Fruit fly (Drosophila melanogaster) whole organism, embryonic: ENCODE data around the gene TbCMF46.

Source experiments
- Ada2b ChIP-seq: fragments of 200-800 bp; sonication (Bioruptor generic); IDR thresholded peaks from 2 replicates; pipeline ENCODE4 v1.3.6; 2022; ENCODE audit warnings: missing biosample characterization, missing genetic modification characterization
- BEAF-32 ChIP-seq: fragments of 200-800 bp; sonication (Bioruptor generic); optimal IDR thresholded peaks from 3 replicates; lab custom pipeline; 2017; ENCODE audit warnings: missing biosample characterization, missing genetic modification characterization, mild to moderate bottlenecking, moderate library complexity, missing genetic modification reagents
- Bgb ChIP-seq: fragments of 200-800 bp; sonication (Bioruptor generic); IDR thresholded peaks from 2 replicates; pipeline ENCODE4 v1.3.6; 2022; ENCODE audit warnings: missing biosample characterization, missing genetic modification characterization; ENCODE audit not compliant: partially characterized antibody
- CG10267 ChIP-seq: fragments of 200-800 bp; sonication (Bioruptor generic); optimal IDR thresholded peaks from 2 replicates; lab custom pipeline; 2018; ENCODE audit warnings: missing biosample characterization, mild to moderate bottlenecking, missing genetic modification characterization, moderate library complexity
- CG10654 ChIP-seq: fragments of 200-800 bp; sonication (Bioruptor generic); optimal IDR thresholded peaks from 2 replicates; lab custom pipeline; 2016; ENCODE audit warnings: missing biosample characterization, missing genetic modification characterization
- CG11696 ChIP-seq: fragments of 200-800 bp; sonication (Bioruptor generic); IDR thresholded peaks from 2 replicates; pipeline ENCODE4 v1.3.6; 2022; ENCODE audit warnings: missing biosample characterization, missing genetic modification characterization
- CG1233 ChIP-seq: fragments of 200-800 bp; sonication (Bioruptor generic); optimal IDR thresholded peaks from 4 replicates; lab custom pipeline; 2018; ENCODE audit warnings: missing biosample characterization, mild to moderate bottlenecking, missing genetic modification characterization
- CG14441 ChIP-seq: fragments of 200-800 bp; sonication (Bioruptor generic); IDR thresholded peaks from 2 replicates; pipeline ENCODE4 v1.3.6; 2022; ENCODE audit warnings: missing biosample characterization, missing genetic modification characterization
- CG16815 ChIP-seq: fragments of 200-800 bp; sonication (Bioruptor generic); optimal IDR thresholded peaks from 3 replicates; lab custom pipeline; 2017; ENCODE audit warnings: missing biosample characterization, mild to moderate bottlenecking, missing genetic modification characterization
- CG18262 ChIP-seq: fragments of 200-800 bp; optimal IDR thresholded peaks from 3 replicates; lab custom pipeline; 2019; ENCODE audit warnings: missing biosample characterization, mild to moderate bottlenecking, missing genetic modification characterization, moderate library complexity
- CG2116 ChIP-seq: fragments of 200-800 bp; sonication (Bioruptor generic); optimal IDR thresholded peaks from 3 replicates; lab custom pipeline; 2018; ENCODE audit warnings: missing biosample characterization, mild to moderate bottlenecking, missing genetic modification characterization
- CG2199 ChIP-seq: fragments of 200-800 bp; sonication (Bioruptor generic); IDR thresholded peaks from 3 replicates; pipeline ENCODE4 v1.3.6; 2022; ENCODE audit warnings: missing biosample characterization, missing genetic modification characterization
- CG3281 ChIP-seq: fragments of 200-800 bp; sonication (Bioruptor generic); optimal IDR thresholded peaks from 3 replicates; lab custom pipeline; 2017; ENCODE audit warnings: missing biosample characterization, mild to moderate bottlenecking, missing genetic modification characterization
- CG3407 ChIP-seq: fragments of 200-800 bp; sonication (Bioruptor generic); optimal IDR thresholded peaks from 2 replicates; lab custom pipeline; 2018; ENCODE audit warnings: missing biosample characterization, mild to moderate bottlenecking, missing genetic modification characterization
- CG8089 ChIP-seq: fragments of 200-800 bp; sonication (Bioruptor generic); optimal IDR thresholded peaks from 3 replicates; lab custom pipeline; 2016; ENCODE audit warnings: missing biosample characterization, missing genetic modification characterization
- CG9609 ChIP-seq: fragments of 200-800 bp; sonication (Bioruptor generic); optimal IDR thresholded peaks from 3 replicates; lab custom pipeline; 2016; ENCODE audit warnings: missing biosample characterization, missing genetic modification characterization
- CTCF ChIP-seq: fragments of 200-800 bp; sonication (Bioruptor generic); optimal IDR thresholded peaks from 2 replicates; lab custom pipeline; 2017; ENCODE audit warnings: missing biosample characterization, mild to moderate bottlenecking, missing genetic modification characterization, moderate library complexity
- Dp ChIP-seq: fragments of 200-800 bp; sonication (Bioruptor generic); optimal IDR thresholded peaks from 2 replicates; lab custom pipeline; 2018; ENCODE audit warnings: missing biosample characterization, mild to moderate bottlenecking, missing genetic modification characterization, moderate library complexity
- HLH54F ChIP-seq: fragments of 200-800 bp; sonication (Bioruptor generic); optimal IDR thresholded peaks from 3 replicates; lab custom pipeline; 2016; ENCODE audit warnings: missing biosample characterization, missing genetic modification characterization
- Hmr ChIP-seq: fragments of 200-800 bp; sonication (Bioruptor generic); optimal IDR thresholded peaks from 3 replicates; lab custom pipeline; 2017; ENCODE audit warnings: mild to moderate bottlenecking, missing biosample characterization, missing genetic modification reagents, missing genetic modification characterization
- Hr78 ChIP-seq, 2 experiments: fragments of 200-800 bp in 1 of 2; fragments of >200 bp in 1 of 2; sonication (Bioruptor generic) in 1 of 2; optimal IDR thresholded peaks; 2 replicates each; lab custom pipeline; 2017 to 2019; ENCODE audit warnings: missing biosample characterization in 2 of 2, missing genetic modification characterization in 2 of 2, mild to moderate bottlenecking in 1 of 2, moderate library complexity in 1 of 2
- MESR4 ChIP-seq: fragments of 200-800 bp; sonication (Bioruptor generic); optimal IDR thresholded peaks from 2 replicates; lab custom pipeline; 2018; ENCODE audit warnings: missing biosample characterization, mild to moderate bottlenecking, missing genetic modification characterization, moderate library complexity
- Mes4 ChIP-seq: fragments of 200-800 bp; sonication (Bioruptor generic); optimal IDR thresholded peaks from 2 replicates; lab custom pipeline; 2016; ENCODE audit warnings: missing biosample characterization, missing genetic modification characterization
- Nf-YC ChIP-seq: fragments of 200-800 bp; optimal IDR thresholded peaks from 3 replicates; lab custom pipeline; 2019; ENCODE audit warnings: missing biosample characterization, mild to moderate bottlenecking, missing genetic modification characterization, moderate library complexity
- Oaz ChIP-seq: fragments of 200-800 bp; sonication (Bioruptor generic); IDR thresholded peaks from 2 replicates; pipeline ENCODE4 v1.3.6; 2022; ENCODE audit warnings: missing biosample characterization, missing genetic modification characterization
- Oli ChIP-seq: fragments of 200-800 bp; sonication (Bioruptor generic); optimal IDR thresholded peaks from 2 replicates; lab custom pipeline; 2018; ENCODE audit warnings: missing biosample characterization, mild to moderate bottlenecking, missing genetic modification characterization, moderate library complexity
- Sry-δ ChIP-seq: fragments of 200-800 bp; sonication (Bioruptor generic); optimal IDR thresholded peaks from 2 replicates; lab custom pipeline; 2016; ENCODE audit warnings: missing biosample characterization, missing genetic modification characterization
- YL-1 ChIP-seq: fragments of 200-800 bp; sonication (Bioruptor generic); optimal IDR thresholded peaks from 3 replicates; lab custom pipeline; 2017; ENCODE audit warnings: missing biosample characterization, mild to moderate bottlenecking, missing genetic modification characterization
- ab ChIP-seq: fragments of 200-800 bp; sonication (Bioruptor generic); optimal IDR thresholded peaks from 2 replicates; lab custom pipeline; 2016; ENCODE audit warnings: missing biosample characterization, missing genetic modification characterization
- amos ChIP-seq: fragments of 200-800 bp; sonication (Bioruptor generic); IDR thresholded peaks from 2 replicates; pipeline ENCODE4 v1.3.6; 2022; ENCODE audit warnings: missing biosample characterization, missing genetic modification characterization; ENCODE audit not compliant: partially characterized antibody
- bowl ChIP-seq: fragments of 200-800 bp; sonication (Bioruptor generic); IDR thresholded peaks from 2 replicates; pipeline ENCODE4 v1.3.6; 2022; ENCODE audit warnings: missing biosample characterization, missing genetic modification characterization
- cad ChIP-seq: fragments of >200 bp; optimal IDR thresholded peaks from 2 replicates; lab custom pipeline; 2017; ENCODE audit warnings: missing biosample characterization, missing genetic modification characterization
- cato ChIP-seq: fragments of 200-800 bp; sonication (Bioruptor generic); optimal IDR thresholded peaks from 2 replicates; lab custom pipeline; 2016; ENCODE audit warnings: missing biosample characterization, missing genetic modification characterization, borderline replicate concordance
- cg ChIP-seq: fragments of 200-800 bp; sonication (Bioruptor generic); optimal IDR thresholded peaks from 3 replicates; lab custom pipeline; 2019; ENCODE audit warnings: missing biosample characterization, mild to moderate bottlenecking, missing genetic modification characterization, moderate library complexity
- dimm ChIP-seq: fragments of 200-800 bp; sonication (Bioruptor generic); IDR thresholded peaks from 2 replicates; pipeline ENCODE4 v1.3.6; 2022; ENCODE audit warnings: missing biosample characterization, missing genetic modification characterization
- ems ChIP-seq: fragments of 200-800 bp; sonication (Bioruptor generic); optimal IDR thresholded peaks from 3 replicates; lab custom pipeline; 2016; ENCODE audit warnings: missing biosample characterization, missing genetic modification characterization
- fd96Cb ChIP-seq: fragments of 200-800 bp; sonication (Bioruptor generic); optimal IDR thresholded peaks from 2 replicates; lab custom pipeline; 2018; ENCODE audit warnings: missing biosample characterization, mild to moderate bottlenecking, missing genetic modification characterization, moderate library complexity
- gcm2 ChIP-seq: fragments of 200-800 bp; sonication (Bioruptor generic); optimal IDR thresholded peaks from 2 replicates; lab custom pipeline; 2016; ENCODE audit warnings: missing biosample characterization, missing genetic modification characterization
- grn ChIP-seq: fragments of 200-800 bp; sonication (Bioruptor generic); optimal IDR thresholded peaks from 3 replicates; lab custom pipeline; 2017; ENCODE audit warnings: missing biosample characterization, missing genetic modification characterization
- ham ChIP-seq: fragments of 200-800 bp; sonication (Bioruptor generic); IDR thresholded peaks from 2 replicates; pipeline ENCODE4 v1.3.6; 2022; ENCODE audit warnings: missing biosample characterization, missing genetic modification characterization
- her ChIP-seq: fragments of 200-800 bp; sonication (Bioruptor generic); optimal IDR thresholded peaks from 2 replicates; lab custom pipeline; 2016; ENCODE audit warnings: missing biosample characterization, missing genetic modification characterization
- hth ChIP-seq: fragments of >200 bp; optimal IDR thresholded peaks from 2 replicates; lab custom pipeline; 2017; ENCODE audit warnings: inconsistent platforms
- lbe ChIP-seq: fragments of 200-800 bp; sonication (Bioruptor generic); optimal IDR thresholded peaks from 2 replicates; lab custom pipeline; 2016; ENCODE audit warnings: missing biosample characterization, mild to moderate bottlenecking, missing genetic modification characterization
- lilli ChIP-seq: fragments of 200-800 bp; sonication (Bioruptor generic); optimal IDR thresholded peaks from 3 replicates; lab custom pipeline; 2016; ENCODE audit warnings: missing biosample characterization, missing genetic modification characterization
- maf-S ChIP-seq: fragments of 200-800 bp; sonication (Bioruptor generic); optimal IDR thresholded peaks from 2 replicates; lab custom pipeline; 2016; ENCODE audit warnings: missing biosample characterization, missing genetic modification characterization
- pnt ChIP-seq: fragments of 200-800 bp; sonication (Bioruptor generic); optimal IDR thresholded peaks from 3 replicates; lab custom pipeline; 2016; ENCODE audit warnings: missing biosample characterization, missing genetic modification characterization
- pros ChIP-seq: fragments of 200-800 bp; sonication (Bioruptor generic); optimal IDR thresholded peaks from 3 replicates; lab custom pipeline; 2019; ENCODE audit warnings: missing biosample characterization, mild to moderate bottlenecking, missing genetic modification characterization, moderate library complexity
- seq ChIP-seq: fragments of 200-800 bp; sonication (Bioruptor generic); IDR thresholded peaks from 2 replicates; pipeline ENCODE4 v1.3.6; 2022; ENCODE audit warnings: missing biosample characterization, missing genetic modification characterization
- slou ChIP-seq: fragments of 200-800 bp; sonication (Bioruptor generic); optimal IDR thresholded peaks from 3 replicates; lab custom pipeline; 2016; ENCODE audit warnings: missing biosample characterization, missing genetic modification characterization
- trem ChIP-seq: fragments of 200-800 bp; optimal IDR thresholded peaks from 3 replicates; lab custom pipeline; 2019; ENCODE audit warnings: missing biosample characterization, mild to moderate bottlenecking, missing genetic modification characterization, moderate library complexity
- twi ChIP-seq: fragments of 200-800 bp; optimal IDR thresholded peaks from 2 replicates; lab custom pipeline; 2019; ENCODE audit warnings: missing biosample characterization, mild to moderate bottlenecking, missing genetic modification characterization, moderate library complexity
- usp ChIP-seq: fragments of >200 bp; optimal IDR thresholded peaks from 2 replicates; lab custom pipeline; 2017; ENCODE audit warnings: missing biosample characterization, missing genetic modification characterization

The TbCMF46 gene

dm6 chr2L:9921401-9921800 is 3.3 kb downstream of the TbCMF46 start, which contains the start of gene CG4592 (continued):
- TF ChIP-seq Oli (tag; lab: Kevin White, UChicago) (peak; percentile 33), amos (GFP tag; lab: Robert Waterston, UW) (no peak), CG10654 (GFP tag; lab: Kevin White, UChicago) (peak; percentile 0), cad (GFP tag; lab: Kevin White, UChicago) (no peak), fd96Cb (peak; percentile 41), CG2116 (GFP tag; lab: Kevin White, UChicago) (peak; percentile 38), CG3407 (peak; percentile 21), maf-S (peak; percentile 44), CG2199 (GFP tag; lab: Robert Waterston, UW) (no peak), Bgb (no peak), BEAF-32 (GFP tag; lab: Kevin White, UChicago) (no peak), YL-1 (GFP tag; lab: Kevin White, UChicago) (peak; percentile 19), ham (GFP tag; lab: Robert Waterston, UW) (peak; percentile 32; the same call in 1 of the 2 replicates), Hr78 (GFP tag; optimal IDR thresholded peaks at IDR 0.05; lab: Kevin White, UChicago) (no peak), seq (GFP tag; lab: Robert Waterston, UW) (0 out of 2 replicates have a peak, but pooled peaks have one; percentile 30), trem (peak; percentile 37), lilli (peak; percentile 69), MESR4 (peak; percentile 21), her (GFP tag; lab: Kevin White, UChicago) (peak; percentile 45), CG1233 (GFP tag; lab: Kevin White, UChicago) (peak; percentile 58), pnt (GFP tag; lab: Kevin White, UChicago) (no peak), lbe (GFP tag; lab: Kevin White, UChicago) (peak; percentile 77), bowl (GFP tag; lab: Robert Waterston, UW) (no peak), CG8089 (no peak), cg (GFP tag; lab: Kevin White, UChicago) (no peak), CG3281 (GFP tag; lab: Kevin White, UChicago) (no peak), cato (GFP tag; lab: Kevin White, UChicago) (peak; percentile 24), CG14441 (GFP tag; lab: Robert Waterston, UW) (peak; percentile 53; the same call in 1 of the 2 replicates), dimm (no peak), CG9609 (GFP tag; lab: Kevin White, UChicago) (peak; percentile 6), Sry-δ (GFP tag; lab: Kevin White, UChicago) (no peak), ems (GFP tag; lab: Kevin White, UChicago) (peak; percentile 18), slou (no peak), hth (lab: Kevin White, UChicago) (no peak), Nf-YC (tag; lab: Kevin White, UChicago) (no peak), Ada2b (GFP tag; lab: Robert Waterston, UW) (peak; percentile 66), usp (GFP tag; lab: Kevin White, UChicago) (no peak), ab (GFP tag; lab: Kevin White, UChicago) (no peak), CG18262 (no peak), CG10267 (tag; lab: Kevin White, UChicago) (peak; percentile 50), Dp (GFP tag; lab: Kevin White, UChicago) (peak; percentile 18), pros (GFP tag; lab: Kevin White, UChicago) (no peak), CTCF (no peak), CG11696 (GFP tag; lab: Robert Waterston, UW) (peak; percentile 49; the same call in 1 of the 2 replicates), CG16815 (no peak), Hmr (peak; percentile 67), Oaz (GFP tag; lab: Robert Waterston, UW) (no peak; the same call in 1 of the 2 replicates), HLH54F (GFP tag; lab: Kevin White, UChicago) (peak; percentile 29), twi (no peak), grn (no peak), Mes4 (no peak), gcm2 (peak; percentile 17)
